Fruit fly (Drosophila melanogaster): ENCODE measurements around the gene CG15765.

- TF ChIP-seq eyg (GFP tag; optimal IDR thresholded peaks at IDR 0.05) (no peak), exex (tag; optimal IDR thresholded peaks at IDR 0.05) (no peak), Sox102F (GFP tag; optimal IDR thresholded peaks at IDR 0.05) (peak; percentile 24), CG12155 (GFP tag; optimal IDR thresholded peaks at IDR 0.05) (no peak), CG31365 (tag; optimal IDR thresholded peaks at IDR 0.05) (no peak), slp2 (GFP tag; optimal IDR thresholded peaks at IDR 0.05) (no peak), CG11695 (GFP tag; IDR thresholded peaks at IDR 0.05) (no peak), sens-2 (GFP tag; IDR thresholded peaks at IDR 0.05) (no peak), CG7271 (tag; optimal IDR thresholded peaks at IDR 0.05) (no peak), CG17568 (GFP tag; optimal IDR thresholded peaks at IDR 0.05) (no peak), Sin3A (optimal IDR thresholded peaks at IDR 0.05) (no peak), Hr51 (GFP tag; optimal IDR thresholded peaks at IDR 0.05) (no peak)
Measured at dm6 chrX:5888933-5889332, 70.6 kb downstream of the CG15765 start.
